Worm (Caenorhabditis elegans) whole organism, L4/young adult: ENCODE data around the gene F55D1.1.

Experiments
- W03F9.2 ChIP-seq: fragments of 150-350 bp; optimal IDR thresholded peaks from 2 replicates; lab custom pipeline; 2014; ENCODE audit warnings: missing biosample characterization, missing genetic modification characterization
- dao-5 ChIP-seq: sonication (generic microtip); optimal IDR thresholded peaks from 2 replicates; lab custom pipeline; 2016; ENCODE audit warnings: missing genotype, missing genetic modification characterization, moderate library complexity, missing compliant biosample characterization
- him-1 ChIP-seq: sonication (generic microtip); optimal IDR thresholded peaks from 2 replicates; lab custom pipeline; 2016; ENCODE audit warnings: missing genotype, missing genetic modification reagents, missing genetic modification characterization, missing compliant biosample characterization

ce11 chrX:5485931-5486537, 3.6 kb upstream of the F55D1.1 start, which contains the start of gene C25F6.1:
- TF ChIP-seq him-1 (tag; lab: Kevin White, UChicago) (no peak), W03F9.2 (no peak), dao-5 (tag; lab: Kevin White, UChicago) (no peak)
